Fruit fly (Drosophila melanogaster) whole organism, embryonic: Measurements from ENCODE around the gene Schip1.
A peak's percentile ranks its signal among the peaks of the same experiment; 100 is the strongest.

ENCODE experiments used
- Aef1 ChIP-seq: fragments of 200-800 bp; sonication (Bioruptor generic); IDR thresholded peaks from 3 replicates; pipeline ENCODE4 v1.3.6; 2022; ENCODE audit warnings: missing biosample characterization, missing genetic modification characterization
- C15 ChIP-seq: fragments of 200-800 bp; sonication (Bioruptor generic); IDR thresholded peaks from 3 replicates; pipeline ENCODE4 v1.3.6; 2022; ENCODE audit warnings: missing biosample characterization, missing genetic modification characterization
- CG11696 ChIP-seq: fragments of 200-800 bp; sonication (Bioruptor generic); IDR thresholded peaks from 2 replicates; pipeline ENCODE4 v1.3.6; 2022; ENCODE audit warnings: missing biosample characterization, missing genetic modification characterization
- CG12071 ChIP-seq: fragments of 200-800 bp; sonication (Bioruptor generic); optimal IDR thresholded peaks from 3 replicates; lab custom pipeline; 2018; ENCODE audit warnings: missing biosample characterization, mild to moderate bottlenecking, missing genetic modification characterization
- CG1233 ChIP-seq: fragments of 200-800 bp; sonication (Bioruptor generic); optimal IDR thresholded peaks from 4 replicates; lab custom pipeline; 2018; ENCODE audit warnings: missing biosample characterization, mild to moderate bottlenecking, missing genetic modification characterization
- CG13123 ChIP-seq: fragments of 200-800 bp; sonication (Bioruptor generic); optimal IDR thresholded peaks from 2 replicates; lab custom pipeline; 2016; ENCODE audit warnings: missing biosample characterization, missing genetic modification characterization
- CG15514 ChIP-seq: fragments of 200-800 bp; sonication (Bioruptor generic); optimal IDR thresholded peaks from 3 replicates; lab custom pipeline; 2017; ENCODE audit warnings: missing biosample characterization, missing genetic modification characterization, mild to moderate bottlenecking, moderate library complexity, missing genetic modification reagents
- CG1602 ChIP-seq: fragments of 200-800 bp; sonication (Bioruptor generic); optimal IDR thresholded peaks from 3 replicates; lab custom pipeline; 2016; ENCODE audit warnings: missing biosample characterization, missing genetic modification characterization
- CG1603 ChIP-seq: fragments of 200-800 bp; sonication (Bioruptor generic); optimal IDR thresholded peaks from 2 replicates; lab custom pipeline; 2019; ENCODE audit warnings: missing biosample characterization, mild to moderate bottlenecking, missing genetic modification characterization, moderate library complexity
- CG17186 ChIP-seq: fragments of 200-800 bp; sonication (Bioruptor generic); optimal IDR thresholded peaks from 3 replicates; lab custom pipeline; 2017; ENCODE audit warnings: missing biosample characterization, missing genetic modification reagents, missing genetic modification characterization
- CG17829 ChIP-seq: fragments of 200-800 bp; optimal IDR thresholded peaks from 2 replicates; lab custom pipeline; 2019; ENCODE audit warnings: missing biosample characterization, mild to moderate bottlenecking, missing genetic modification characterization, moderate library complexity
- CG18262 ChIP-seq: fragments of 200-800 bp; optimal IDR thresholded peaks from 3 replicates; lab custom pipeline; 2019; ENCODE audit warnings: missing biosample characterization, mild to moderate bottlenecking, missing genetic modification characterization, moderate library complexity
- CG2199 ChIP-seq: fragments of 200-800 bp; sonication (Bioruptor generic); IDR thresholded peaks from 3 replicates; pipeline ENCODE4 v1.3.6; 2022; ENCODE audit warnings: missing biosample characterization, missing genetic modification characterization
- CG32767 ChIP-seq: fragments of 200-800 bp; sonication (Bioruptor generic); IDR thresholded peaks from 2 replicates; pipeline ENCODE4 v1.3.6; 2022; ENCODE audit warnings: missing biosample characterization, missing genetic modification characterization
- CG3726 ChIP-seq: fragments of 200-800 bp; sonication (Bioruptor generic); IDR thresholded peaks from 3 replicates; pipeline ENCODE4, ENCODE4 v1.3.6; 2022; ENCODE audit warnings: missing biosample characterization, missing genetic modification characterization
- CG6272 ChIP-seq: fragments of 200-800 bp; sonication (Bioruptor generic); IDR thresholded peaks from 2 replicates; pipeline ENCODE4 v1.3.6; 2022; ENCODE audit warnings: missing biosample characterization, missing genetic modification characterization
- CG7271 ChIP-seq: fragments of 200-800 bp; sonication (Bioruptor generic); optimal IDR thresholded peaks from 2 replicates; lab custom pipeline; 2018; ENCODE audit warnings: missing biosample characterization, mild to moderate bottlenecking, missing genetic modification characterization, moderate library complexity
- CG9609 ChIP-seq: fragments of 200-800 bp; sonication (Bioruptor generic); optimal IDR thresholded peaks from 3 replicates; lab custom pipeline; 2016; ENCODE audit warnings: missing biosample characterization, missing genetic modification characterization
- CG9817 ChIP-seq: fragments of 200-800 bp; sonication (Bioruptor generic); optimal IDR thresholded peaks from 2 replicates; lab custom pipeline; 2018; ENCODE audit warnings: missing biosample characterization, mild to moderate bottlenecking, missing genetic modification characterization, moderate library complexity
- CG9876 ChIP-seq: fragments of 200-800 bp; sonication (Bioruptor generic); optimal IDR thresholded peaks from 2 replicates; lab custom pipeline; 2016; ENCODE audit warnings: missing biosample characterization, missing genetic modification characterization
- CkIIα-i1 ChIP-seq: fragments of 200-800 bp; sonication (Bioruptor generic); IDR thresholded peaks from 2 replicates; pipeline ENCODE4 v1.3.6; 2022; ENCODE audit warnings: missing biosample characterization, missing genetic modification characterization
- E2f2 ChIP-seq: fragments of 200-800 bp; sonication (Bioruptor generic); IDR thresholded peaks from 2 replicates; pipeline ENCODE4 v1.3.6; 2022; ENCODE audit warnings: missing biosample characterization, missing genetic modification characterization
- Hr39 ChIP-seq: fragments of >200 bp; optimal IDR thresholded peaks from 2 replicates; lab custom pipeline; 2017
- Mes4 ChIP-seq: fragments of 200-800 bp; sonication (Bioruptor generic); optimal IDR thresholded peaks from 2 replicates; lab custom pipeline; 2016; ENCODE audit warnings: missing biosample characterization, missing genetic modification characterization
- NC2α ChIP-seq: fragments of 200-800 bp; sonication (Bioruptor generic); optimal IDR thresholded peaks from 2 replicates; lab custom pipeline; 2016; ENCODE audit warnings: missing biosample characterization, missing genetic modification characterization
- Nf-YB ChIP-seq: fragments of 200-800 bp; sonication (Bioruptor generic); optimal IDR thresholded peaks from 3 replicates; lab custom pipeline; 2019; ENCODE audit warnings: missing biosample characterization, mild to moderate bottlenecking, missing genetic modification characterization, moderate library complexity
- Nf-YC ChIP-seq: fragments of 200-800 bp; optimal IDR thresholded peaks from 3 replicates; lab custom pipeline; 2019; ENCODE audit warnings: missing biosample characterization, mild to moderate bottlenecking, missing genetic modification characterization, moderate library complexity
- Poxn ChIP-seq: fragments of 200-800 bp; sonication (Bioruptor generic); IDR thresholded peaks from 2 replicates; pipeline ENCODE4 v1.3.6; 2022; ENCODE audit warnings: missing biosample characterization, missing genetic modification characterization
- Sin3A ChIP-seq: fragments of >200 bp; optimal IDR thresholded peaks from 2 replicates; lab custom pipeline; 2018
- Sox100B ChIP-seq: fragments of 200-800 bp; sonication (Bioruptor generic); optimal IDR thresholded peaks from 3 replicates; lab custom pipeline; 2018; ENCODE audit warnings: missing biosample characterization, mild to moderate bottlenecking, missing genetic modification characterization
- Sry-δ ChIP-seq: fragments of 200-800 bp; sonication (Bioruptor generic); optimal IDR thresholded peaks from 2 replicates; lab custom pipeline; 2016; ENCODE audit warnings: missing biosample characterization, missing genetic modification characterization
- ara ChIP-seq: fragments of 200-800 bp; sonication (Bioruptor generic); IDR thresholded peaks from 2 replicates; pipeline ENCODE4 v1.3.6; 2022; ENCODE audit warnings: missing biosample characterization, missing genetic modification characterization
- ase ChIP-seq: fragments of 200-800 bp; sonication (Bioruptor generic); IDR thresholded peaks from 3 replicates; pipeline ENCODE4 v1.3.6; 2022; ENCODE audit warnings: missing biosample characterization, missing genetic modification characterization
- bbx ChIP-seq: fragments of 200-800 bp; sonication (Bioruptor generic); IDR thresholded peaks from 2 replicates; pipeline ENCODE4 v1.3.6; 2022; ENCODE audit warnings: missing biosample characterization, missing genetic modification characterization; ENCODE audit not compliant: partially characterized antibody
- chinmo ChIP-seq: fragments of 200-800 bp; sonication (Bioruptor generic); IDR thresholded peaks from 4 replicates; pipeline ENCODE4 v1.3.6; 2022; ENCODE audit warnings: missing biosample characterization, missing genetic modification characterization; ENCODE audit not compliant: partially characterized antibody
- ci ChIP-seq: fragments of 200-800 bp; sonication (Bioruptor generic); IDR thresholded peaks from 3 replicates; pipeline ENCODE4 v1.3.6; 2022; ENCODE audit warnings: missing biosample characterization, missing genetic modification characterization
- corto ChIP-seq: fragments of 200-800 bp; sonication (Bioruptor generic); optimal IDR thresholded peaks from 2 replicates; lab custom pipeline; 2016; ENCODE audit warnings: missing biosample characterization, mild to moderate bottlenecking, missing genetic modification characterization, moderate library complexity
- ewg ChIP-seq: fragments of 200-800 bp; sonication (Bioruptor generic); optimal IDR thresholded peaks from 3 replicates; lab custom pipeline; 2017; ENCODE audit warnings: mild to moderate bottlenecking, missing biosample characterization, missing genetic modification reagents, missing genetic modification characterization
- fd102C ChIP-seq: fragments of 200-800 bp; sonication (Bioruptor generic); optimal IDR thresholded peaks from 2 replicates; lab custom pipeline; 2018; ENCODE audit warnings: missing biosample characterization, mild to moderate bottlenecking, missing genetic modification characterization, moderate library complexity
- gfzf ChIP-seq: fragments of 200-800 bp; sonication (Bioruptor generic); optimal IDR thresholded peaks from 2 replicates; lab custom pipeline; 2016; ENCODE audit warnings: missing biosample characterization, mild to moderate bottlenecking, missing genetic modification characterization, moderate library complexity
- her ChIP-seq: fragments of 200-800 bp; sonication (Bioruptor generic); optimal IDR thresholded peaks from 2 replicates; lab custom pipeline; 2016; ENCODE audit warnings: missing biosample characterization, missing genetic modification characterization
- jumu ChIP-seq: fragments of 200-800 bp; sonication (Bioruptor generic); optimal IDR thresholded peaks from 3 replicates; lab custom pipeline; 2016; ENCODE audit warnings: missing biosample characterization, missing genetic modification characterization
- org-1 ChIP-seq: fragments of 200-800 bp; sonication (Bioruptor generic); optimal IDR thresholded peaks from 2 replicates; lab custom pipeline; 2017; ENCODE audit warnings: missing biosample characterization, missing genetic modification characterization
- pzg ChIP-seq: fragments of 200-800 bp; sonication (Bioruptor generic); optimal IDR thresholded peaks from 3 replicates; lab custom pipeline; 2018; ENCODE audit warnings: missing biosample characterization, mild to moderate bottlenecking, missing genetic modification characterization, moderate library complexity
- row ChIP-seq: fragments of 200-800 bp; sonication (Bioruptor generic); IDR thresholded peaks from 3 replicates; pipeline ENCODE4 v1.3.6; 2022; ENCODE audit warnings: missing biosample characterization, missing genetic modification characterization
- sqz ChIP-seq: fragments of 200-800 bp; sonication (Bioruptor generic); optimal IDR thresholded peaks from 3 replicates; lab custom pipeline; 2018; ENCODE audit warnings: missing biosample characterization, mild to moderate bottlenecking, missing genetic modification characterization
- tll ChIP-seq, 2 experiments: fragments of 200-800 bp in 1 of 2; fragments of >200 bp in 1 of 2; sonication (Bioruptor generic) in 1 of 2; optimal IDR thresholded peaks; 2 replicates each; lab custom pipeline; 2017 to 2019; ENCODE audit warnings: missing biosample characterization in 2 of 2, missing genetic modification characterization in 2 of 2, mild to moderate bottlenecking in 1 of 2, moderate library complexity in 1 of 2
- tna ChIP-seq: fragments of 200-800 bp; sonication (Bioruptor generic); IDR thresholded peaks from 2 replicates; pipeline ENCODE4 v1.3.6; 2022; ENCODE audit warnings: missing biosample characterization, missing genetic modification characterization; ENCODE audit not compliant: partially characterized antibody
- tup ChIP-seq: fragments of 200-800 bp; sonication (Bioruptor generic); optimal IDR thresholded peaks from 2 replicates; lab custom pipeline; 2016; ENCODE audit warnings: missing biosample characterization, mild to moderate bottlenecking, missing genetic modification characterization, moderate library complexity
- unpg ChIP-seq: fragments of 200-800 bp; sonication (Bioruptor generic); optimal IDR thresholded peaks from 3 replicates; lab custom pipeline; 2018; ENCODE audit warnings: missing biosample characterization, mild to moderate bottlenecking, missing genetic modification characterization, moderate library complexity
- wdn ChIP-seq: fragments of 200-800 bp; sonication (Bioruptor generic); IDR thresholded peaks from 2 replicates; pipeline ENCODE4 v1.3.6; 2022; ENCODE audit warnings: missing biosample characterization, missing genetic modification characterization

Gene Schip1

DNA sequence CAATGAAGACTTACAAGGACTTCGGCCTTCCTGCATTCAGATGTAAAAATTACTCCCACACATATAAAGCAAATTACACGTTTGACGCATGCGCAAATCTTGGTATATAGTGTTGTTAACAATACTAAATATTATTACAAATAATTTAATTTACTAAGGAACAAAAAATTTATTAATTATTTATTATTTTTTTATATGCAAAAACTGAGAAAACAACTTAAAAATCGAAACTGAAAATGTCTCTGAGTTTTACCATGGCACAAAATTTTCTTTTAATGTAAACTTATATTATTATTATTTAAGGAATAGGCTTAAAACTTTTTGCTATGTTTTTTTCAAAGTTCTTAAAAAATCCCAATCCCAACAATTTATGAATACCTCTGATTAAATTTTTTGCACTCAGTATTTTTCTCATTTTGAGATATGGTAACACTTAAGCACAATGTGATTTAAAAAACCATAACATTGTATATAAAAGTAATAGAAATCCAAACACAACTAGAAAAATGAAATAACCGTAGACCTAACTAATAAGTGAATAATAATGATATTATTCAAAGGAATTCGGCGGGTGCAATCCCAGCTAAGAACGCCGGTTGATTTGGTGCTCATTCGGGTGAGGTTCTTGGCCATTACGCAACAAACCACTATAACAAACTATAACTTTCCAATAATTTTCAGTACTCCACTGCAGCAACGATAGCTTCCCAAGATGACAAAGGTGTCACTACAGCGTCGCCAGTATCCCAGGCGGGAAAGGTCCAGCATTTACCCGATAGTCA is at the start of gene Schip1, which contains the start of gene Cox10 (continued):
- TF ChIP-seq CG9876 (no peak), tup (GFP tag; lab: Kevin White, UChicago) (no peak), ci (GFP tag; lab: Robert Waterston, UW) (no peak), E2f2 (GFP tag; lab: Robert Waterston, UW) (peak; percentile 45; the same call in 1 of the 2 replicates), tna (no peak), Poxn (no peak), wdn (no peak), CG3726 (GFP tag; lab: Robert Waterston, UW) (no peak), CG7271 (tag; lab: Kevin White, UChicago) (no peak), CG12071 (GFP tag; lab: Kevin White, UChicago) (no peak), CG9609 (GFP tag; lab: Kevin White, UChicago) (no peak), unpg (GFP tag; lab: Kevin White, UChicago) (peak; percentile 44), Nf-YC (tag; lab: Kevin White, UChicago) (peak; percentile 33), Aef1 (GFP tag; lab: Robert Waterston, UW) (no peak), Sry-δ (no peak), CG2199 (GFP tag; lab: Robert Waterston, UW) (no peak), CG17829 (peak; percentile 49), ase (GFP tag; lab: Robert Waterston, UW) (no peak), CG13123 (GFP tag; lab: Kevin White, UChicago) (no peak), Hr39 (lab: Kevin White, UChicago) (no peak), chinmo (no peak), her (GFP tag; lab: Kevin White, UChicago) (no peak), Sin3A (no peak), gfzf (peak; percentile 59), CG6272 (GFP tag; lab: Robert Waterston, UW) (no peak), CG11696 (GFP tag; lab: Robert Waterston, UW) (no peak), CG18262 (tag; lab: Kevin White, UChicago) (peak; percentile 38), C15 (no peak), CG1603 (tag; lab: Kevin White, UChicago) (peak; percentile 10), ewg (GFP tag; lab: Kevin White, UChicago) (peak; percentile 87), CG15514 (GFP tag; lab: Kevin White, UChicago) (peak; percentile 26), CG32767 (GFP tag; lab: Robert Waterston, UW) (no peak), CkIIα-i1 (no peak), CG1233 (GFP tag; lab: Kevin White, UChicago) (no peak), tll (GFP tag; optimal IDR thresholded peaks at IDR 0.05; lab: Kevin White, UChicago) (no peak), CG1602 (GFP tag; lab: Kevin White, UChicago) (no peak), row (GFP tag; lab: Robert Waterston, UW) (peak; percentile 62), ara (no peak), sqz (GFP tag; lab: Kevin White, UChicago) (no peak), Nf-YB (GFP tag; lab: Kevin White, UChicago) (peak; percentile 6), org-1 (GFP tag; lab: Kevin White, UChicago) (no peak), Sox100B (GFP tag; lab: Kevin White, UChicago) (peak; percentile 21), pzg (GFP tag; lab: Kevin White, UChicago) (peak; percentile 13), jumu (no peak), corto (GFP tag; lab: Kevin White, UChicago) (no peak), bbx (GFP tag; lab: Robert Waterston, UW) (no peak), fd102C (GFP tag; lab: Kevin White, UChicago) (no peak), CG9817 (no peak), CG17186 (GFP tag; lab: Kevin White, UChicago) (no peak), Mes4 (no peak), NC2α (no peak)
